Fruit fly (Drosophila melanogaster) whole organism, adult: ENCODE data around the gene RpS29.

Experiments
- CG11617 ChIP-seq: fragments of 200-800 bp; sonication (Bioruptor generic); optimal IDR thresholded peaks from 2 replicates; lab custom pipeline; 2017; ENCODE audit warnings: mild to moderate bottlenecking, missing biosample characterization, missing genetic modification reagents, missing genetic modification characterization
- CG33017 ChIP-seq: fragments of 200-800 bp; sonication (Bioruptor generic); optimal IDR thresholded peaks from 2 replicates; lab custom pipeline; 2018; ENCODE audit warnings: missing biosample characterization, mild to moderate bottlenecking, missing genetic modification characterization, moderate library complexity
- CG5204 ChIP-seq: fragments of 200-800 bp; sonication (Bioruptor generic); optimal IDR thresholded peaks from 2 replicates; lab custom pipeline; 2016; ENCODE audit warnings: missing biosample characterization, missing genetic modification characterization
- CG7045 ChIP-seq: fragments of 200-800 bp; sonication (Bioruptor generic); optimal IDR thresholded peaks from 2 replicates; lab custom pipeline; 2017; ENCODE audit warnings: missing biosample characterization, mild to moderate bottlenecking, missing genetic modification characterization
- Clk ChIP-seq: fragments of 200-800 bp; sonication (Bioruptor generic); optimal IDR thresholded peaks from 2 replicates; lab custom pipeline; 2017; ENCODE audit warnings: missing biosample characterization, missing genetic modification characterization
- Crg-1 ChIP-seq: fragments of 200-800 bp; sonication (Bioruptor generic); optimal IDR thresholded peaks from 2 replicates; lab custom pipeline; 2016; ENCODE audit warnings: missing biosample characterization, missing genetic modification characterization
- Hr96 ChIP-seq: fragments of 200-800 bp; sonication (Bioruptor generic); optimal IDR thresholded peaks from 2 replicates; lab custom pipeline; 2016; ENCODE audit warnings: missing biosample characterization, missing genetic modification characterization
- cic ChIP-seq: fragments of 200-800 bp; sonication (Bioruptor generic); optimal IDR thresholded peaks from 2 replicates; lab custom pipeline; 2017; ENCODE audit warnings: missing biosample characterization, mild to moderate bottlenecking, missing genetic modification characterization, moderate library complexity
- kay ChIP-seq: fragments of 200-800 bp; sonication (Bioruptor generic); peaks from one replicate; lab custom pipeline; 2016; ENCODE audit warnings: missing biosample characterization, missing genetic modification characterization, borderline replicate concordance
- pad ChIP-seq: fragments of 200-800 bp; sonication (Bioruptor generic); optimal IDR thresholded peaks from 3 replicates; lab custom pipeline; 2017; ENCODE audit warnings: missing biosample characterization, missing genetic modification characterization, mild to moderate bottlenecking, moderate library complexity, missing genetic modification reagents

- TF ChIP-seq CG5204 (GFP tag; lab: Kevin White, UChicago) (no peak), cic (GFP tag; lab: Kevin White, UChicago) (no peak), Clk (no peak), pad (no peak), CG11617 (GFP tag; lab: Kevin White, UChicago) (peak; percentile 4), kay (GFP tag; lab: Kevin White, UChicago) (no peak), CG7045 (GFP tag; lab: Kevin White, UChicago) (no peak), Hr96 (GFP tag; lab: Kevin White, UChicago) (no peak), CG33017 (tag; lab: Kevin White, UChicago) (no peak), Crg-1 (peak; percentile 19)
Observed at dm6 chr3R:9756187-9756586, 21.7 kb upstream of the RpS29 start, which contains the start of the genes Alg12 and Rpt3R.
